Worm (Caenorhabditis elegans) whole organism, late embryonic: ENCODE measurements around the gene ags-3.

ENCODE experiments used
- K02D7.2 ChIP-seq: sonication (generic microtip); optimal IDR thresholded peaks from 2 replicates; lab custom pipeline; 2017; ENCODE audit warnings: mild to moderate bottlenecking, missing genetic modification characterization, missing compliant biosample characterization
- T23F11.4 ChIP-seq: fragments of 200-800 bp; sonication (Bioruptor generic); optimal IDR thresholded peaks from 2 replicates; lab custom pipeline; 2018; ENCODE audit warnings: mild to moderate bottlenecking, missing genetic modification characterization, missing compliant biosample characterization
- hlh-8 ChIP-seq: sonication (generic microtip); optimal IDR thresholded peaks from 2 replicates; lab custom pipeline; 2016; ENCODE audit warnings: missing genotype, missing genetic modification characterization, missing compliant biosample characterization
- pha-4 ChIP-seq: fragments of 150-350 bp; optimal IDR thresholded peaks from 2 replicates; lab custom pipeline; 2018; ENCODE audit warnings: missing biosample characterization, missing genetic modification reagents, missing genetic modification characterization
- pqm-1 ChIP-seq: sonication (generic microtip); optimal IDR thresholded peaks from 2 replicates; lab custom pipeline; 2016; ENCODE audit warnings: missing genetic modification characterization, missing compliant biosample characterization

ce11 chrX:5256999-5257398, 46.4 kb downstream of the ags-3 start, which contains the start of gene nspg-12:
- TF ChIP-seq hlh-8 (tag; lab: Kevin White, UChicago) (no peak), K02D7.2 (tag; lab: Kevin White, UChicago) (no peak), T23F11.4 (GFP tag; lab: Kevin White, UChicago) (no peak), pqm-1 (tag; lab: Kevin White, UChicago) (no peak), pha-4 (tag; lab: Kevin White, UChicago) (no peak)
